Worm (Caenorhabditis elegans): Measurements from ENCODE around the gene pipp-4P.

pipp-4P gene

ce11 chrIII:2871817-2872216 lies 52.7 kb downstream of the pipp-4P start (continued):
- no peak for TF ChIP-seq zim-3 (tag; optimal IDR thresholded peaks at IDR 0.05)
- no peak for TF ChIP-seq ztf-18 (tag; optimal IDR thresholded peaks at IDR 0.05)
- no peak for TF ChIP-seq pha-4 (tag; optimal IDR thresholded peaks at IDR 0.05)
- TF ChIP-seq ceh-100 (GFP tag; IDR thresholded peaks at IDR 0.05), result no peak
- no peak for TF ChIP-seq hsf-1 (GFP tag; IDR thresholded peaks at IDR 0.05)
- TF ChIP-seq dpl-1 (GFP tag; optimal IDR thresholded peaks at IDR 0.05), result no peak
- no peak for TF ChIP-seq sptf-2 (GFP tag; optimal IDR thresholded peaks at IDR 0.05)
- TF ChIP-seq F39B2.1 (GFP tag; IDR thresholded peaks at IDR 0.05), result no peak
- no peak for TF ChIP-seq mcd-1 (GFP tag; IDR thresholded peaks at IDR 0.05)
- TF ChIP-seq ekl-4 (GFP tag; IDR thresholded peaks at IDR 0.05), result no peak
- TF ChIP-seq aptf-3 (GFP tag; IDR thresholded peaks at IDR 0.05), result no peak
- no peak for TF ChIP-seq rec-8 (tag; optimal IDR thresholded peaks at IDR 0.05)
- TF ChIP-seq nhr-80 (tag; optimal IDR thresholded peaks at IDR 0.05), result peak; percentile 71
- no peak for TF ChIP-seq C17E4.6 (GFP tag; IDR thresholded peaks at IDR 0.05)
- TF ChIP-seq madf-8 (GFP tag; conservative IDR thresholded peaks at IDR 0.05), result no peak
- no peak for TF ChIP-seq B0035.1 (tag; optimal IDR thresholded peaks at IDR 0.05)
- TF ChIP-seq snpc-3.4 (tag; optimal IDR thresholded peaks at IDR 0.05), result no peak
- TF ChIP-seq ama-1 (optimal IDR thresholded peaks at IDR 0.05), result no peak
- no peak for TF ChIP-seq ama-1 (GFP tag; optimal IDR thresholded peaks at IDR 0.05)
- no peak for TF ChIP-seq athp-1 (tag; optimal IDR thresholded peaks at IDR 0.05)
- no peak for TF ChIP-seq F52B5.7 (tag; optimal IDR thresholded peaks at IDR 0.05)
- no peak for TF ChIP-seq repo-1 (tag; optimal IDR thresholded peaks at IDR 0.05)
- TF ChIP-seq egl-18 (GFP tag; IDR thresholded peaks at IDR 0.05), result no peak
- 0 out of 2 replicates have a peak, but pooled peaks have one; percentile 46 for TF ChIP-seq ztf-25 (GFP tag; IDR thresholded peaks at IDR 0.05)
- no peak for TF ChIP-seq Y56A3A.18 (GFP tag; IDR thresholded peaks at IDR 0.05)
- no peak for TF ChIP-seq snpc-4 (GFP tag; optimal IDR thresholded peaks at IDR 0.05)
- TF ChIP-seq snpc-4 (tag; optimal IDR thresholded peaks at IDR 0.05), result no peak
- no peak for TF ChIP-seq ets-4 (GFP tag; optimal IDR thresholded peaks at IDR 0.05)
- TF ChIP-seq ceh-40 (GFP tag; IDR thresholded peaks at IDR 0.05), result no peak
- no peak for TF ChIP-seq unc-130 (GFP tag; optimal IDR thresholded peaks at IDR 0.05)
- TF ChIP-seq egl-44 (GFP tag; IDR thresholded peaks at IDR 0.05), result no peak
- no peak for TF ChIP-seq hlh-26 (GFP tag; conservative IDR thresholded peaks at IDR 0.05)
- TF ChIP-seq snpc-1.1 (tag; optimal IDR thresholded peaks at IDR 0.05; ENCODE audit: insufficient read depth), result no peak
- TF ChIP-seq fkh-3 (tag; optimal IDR thresholded peaks at IDR 0.05), result no peak
- no peak for TF ChIP-seq gei-17 (GFP tag; optimal IDR thresholded peaks at IDR 0.05)
- TF ChIP-seq nfya-2 (GFP tag; IDR thresholded peaks at IDR 0.05), result no peak
- TF ChIP-seq lin-40 (tag; optimal IDR thresholded peaks at IDR 0.05), result peak; percentile 73
- peak; percentile 38 for TF ChIP-seq attf-5 (GFP tag; optimal IDR thresholded peaks at IDR 0.05)
- no peak for TF ChIP-seq mxl-1 (tag; optimal IDR thresholded peaks at IDR 0.05)
- no peak for TF ChIP-seq ztf-3 (GFP tag; optimal IDR thresholded peaks at IDR 0.05)
- no peak for TF ChIP-seq F22D6.2 (tag; optimal IDR thresholded peaks at IDR 0.05)
- TF ChIP-seq lir-1 (GFP tag; conservative IDR thresholded peaks at IDR 0.05), result no peak
- TF ChIP-seq nfyb-1 (GFP tag; IDR thresholded peaks at IDR 0.05), result 0 out of 2 replicates have a peak, but pooled peaks have one; percentile 28
- no peak for TF ChIP-seq F23B12.7 (tag; optimal IDR thresholded peaks at IDR 0.05; ENCODE audit: insufficient read depth)
- TF ChIP-seq nhr-90 (tag; optimal IDR thresholded peaks at IDR 0.05), result no peak
- peak; percentile 3 for TF ChIP-seq die-1 (tag; optimal IDR thresholded peaks at IDR 0.05)
- no peak for TF ChIP-seq ccch-3 (GFP tag; optimal IDR thresholded peaks at IDR 0.05)
- no peak for TF ChIP-seq Y53G8AR.9 (GFP tag; conservative IDR thresholded peaks at IDR 0.05)
- TF ChIP-seq lin-26 (GFP tag; IDR thresholded peaks at IDR 0.05), result peak; percentile 72
- TF ChIP-seq madf-10 (tag; optimal IDR thresholded peaks at IDR 0.05), result no peak

Measured in whole organism, young adult.